Fruit fly (Drosophila melanogaster) whole organism, embryonic: ENCODE data around the gene Cp190.
A peak's percentile ranks its signal among the peaks of the same experiment; 100 is the strongest.

Experiments used
- ATbp ChIP-seq: fragments of 200-800 bp; sonication (Bioruptor generic); optimal IDR thresholded peaks from 2 replicates; lab custom pipeline; 2017; ENCODE audit warnings: missing biosample characterization, mild to moderate bottlenecking, missing genetic modification characterization, missing genetic modification reagents
- CG10267 ChIP-seq: fragments of 200-800 bp; sonication (Bioruptor generic); optimal IDR thresholded peaks from 2 replicates; lab custom pipeline; 2018; ENCODE audit warnings: missing biosample characterization, mild to moderate bottlenecking, missing genetic modification characterization, moderate library complexity
- CG10959 ChIP-seq: fragments of 200-800 bp; sonication (Bioruptor generic); IDR thresholded peaks from 2 replicates; pipeline ENCODE4 v1.3.6; 2022; ENCODE audit warnings: missing biosample characterization, missing genetic modification characterization
- CG13296 ChIP-seq: fragments of 200-800 bp; sonication (Bioruptor generic); optimal IDR thresholded peaks from 3 replicates; lab custom pipeline; 2018; ENCODE audit warnings: missing biosample characterization, mild to moderate bottlenecking, missing genetic modification characterization
- CG13424 ChIP-seq: fragments of 200-800 bp; sonication (Bioruptor generic); optimal IDR thresholded peaks from 2 replicates; lab custom pipeline; 2019; ENCODE audit warnings: missing biosample characterization, mild to moderate bottlenecking, missing genetic modification characterization, moderate library complexity
- CG14050 ChIP-seq: fragments of 200-800 bp; sonication (Bioruptor generic); IDR thresholded peaks from 3 replicates; pipeline ENCODE4 v1.3.6; 2022; ENCODE audit warnings: missing biosample characterization, missing genetic modification characterization
- CG14860 ChIP-seq: fragments of 200-800 bp; sonication (Bioruptor generic); IDR thresholded peaks from 3 replicates; pipeline ENCODE4 v1.3.6; 2022; ENCODE audit warnings: missing biosample characterization, missing genetic modification characterization; ENCODE audit not compliant: partially characterized antibody
- CG17802 ChIP-seq: fragments of 200-800 bp; sonication (Bioruptor generic); optimal IDR thresholded peaks from 2 replicates; lab custom pipeline; 2018; ENCODE audit warnings: missing biosample characterization, mild to moderate bottlenecking, missing genetic modification characterization, moderate library complexity
- CG17912 ChIP-seq: fragments of 200-800 bp; sonication (Bioruptor generic); optimal IDR thresholded peaks from 2 replicates; lab custom pipeline; 2018; ENCODE audit warnings: missing biosample characterization, mild to moderate bottlenecking, missing genetic modification characterization
- CG18476 ChIP-seq: fragments of 200-800 bp; sonication (Bioruptor generic); optimal IDR thresholded peaks from 2 replicates; lab custom pipeline; 2016; ENCODE audit warnings: missing biosample characterization, mild to moderate bottlenecking, missing genetic modification characterization
- CG2129 ChIP-seq: fragments of 200-800 bp; sonication (Bioruptor generic); IDR thresholded peaks from 2 replicates; pipeline ENCODE4 v1.3.6; 2022; ENCODE audit warnings: missing biosample characterization, missing genetic modification characterization; ENCODE audit not compliant: partially characterized antibody
- CG2199 ChIP-seq: fragments of 200-800 bp; sonication (Bioruptor generic); IDR thresholded peaks from 3 replicates; pipeline ENCODE4 v1.3.6; 2022; ENCODE audit warnings: missing biosample characterization, missing genetic modification characterization
- CG30020 ChIP-seq: fragments of 200-800 bp; optimal IDR thresholded peaks from 2 replicates; lab custom pipeline; 2019; ENCODE audit warnings: missing biosample characterization, mild to moderate bottlenecking, missing genetic modification characterization, moderate library complexity
- CG3163 ChIP-seq: fragments of 200-800 bp; sonication (Bioruptor generic); optimal IDR thresholded peaks from 3 replicates; lab custom pipeline; 2016; ENCODE audit warnings: missing biosample characterization, missing genetic modification characterization
- CG34376 ChIP-seq: fragments of 200-800 bp; sonication (Bioruptor generic); optimal IDR thresholded peaks from 2 replicates; lab custom pipeline; 2018; ENCODE audit warnings: missing biosample characterization, mild to moderate bottlenecking, missing genetic modification characterization
- CG6175 ChIP-seq: fragments of 200-800 bp; sonication (Bioruptor generic); IDR thresholded peaks from 3 replicates; pipeline ENCODE4 v1.3.6; 2022; ENCODE audit warnings: missing biosample characterization, missing genetic modification characterization
- CG7987 ChIP-seq: fragments of 200-800 bp; sonication (Bioruptor generic); optimal IDR thresholded peaks from 2 replicates; lab custom pipeline; 2018; ENCODE audit warnings: missing biosample characterization, mild to moderate bottlenecking, missing genetic modification characterization, moderate library complexity
- CG8388 ChIP-seq: fragments of 200-800 bp; sonication (Bioruptor generic); optimal IDR thresholded peaks from 2 replicates; lab custom pipeline; 2019; ENCODE audit warnings: missing biosample characterization, mild to moderate bottlenecking, missing genetic modification characterization, moderate library complexity
- CG9437 ChIP-seq: fragments of 200-800 bp; sonication (Bioruptor generic); optimal IDR thresholded peaks from 2 replicates; lab custom pipeline; 2018; ENCODE audit warnings: missing biosample characterization, mild to moderate bottlenecking, missing genetic modification characterization
- CG9727 ChIP-seq: fragments of 200-800 bp; sonication (Bioruptor generic); optimal IDR thresholded peaks from 3 replicates; lab custom pipeline; 2017; ENCODE audit warnings: missing biosample characterization, mild to moderate bottlenecking, missing genetic modification characterization
- CkIIα-i1 ChIP-seq: fragments of 200-800 bp; sonication (Bioruptor generic); IDR thresholded peaks from 2 replicates; pipeline ENCODE4 v1.3.6; 2022; ENCODE audit warnings: missing biosample characterization, missing genetic modification characterization
- Dp ChIP-seq: fragments of 200-800 bp; sonication (Bioruptor generic); optimal IDR thresholded peaks from 2 replicates; lab custom pipeline; 2018; ENCODE audit warnings: missing biosample characterization, mild to moderate bottlenecking, missing genetic modification characterization, moderate library complexity
- Hey ChIP-seq: fragments of 200-800 bp; sonication (Bioruptor generic); optimal IDR thresholded peaks from 3 replicates; lab custom pipeline; 2018; ENCODE audit warnings: missing biosample characterization, mild to moderate bottlenecking, missing genetic modification characterization
- Hmx ChIP-seq: fragments of 200-800 bp; sonication (Bioruptor generic); optimal IDR thresholded peaks from 2 replicates; lab custom pipeline; 2016; ENCODE audit warnings: missing biosample characterization, missing genetic modification characterization
- Neu2 ChIP-seq: fragments of 200-800 bp; sonication (Bioruptor generic); optimal IDR thresholded peaks from 3 replicates; lab custom pipeline; 2016; ENCODE audit warnings: missing biosample characterization, missing genetic modification characterization, borderline replicate concordance
- Optix ChIP-seq: fragments of 200-800 bp; sonication (Bioruptor generic); IDR thresholded peaks from 3 replicates; pipeline ENCODE4 v1.3.6; 2022; ENCODE audit warnings: missing biosample characterization, missing genetic modification characterization
- Pdp1 ChIP-seq, 2 experiments: fragments of 200-800 bp; sonication (Bioruptor generic); optimal IDR thresholded peaks; 3 replicates each; lab custom pipeline; 2016; ENCODE audit warnings: missing biosample characterization in 2 of 2, missing genetic modification characterization in 2 of 2, mild to moderate bottlenecking in 1 of 2, moderate library complexity in 1 of 2
- Scr ChIP-seq: fragments of 200-800 bp; sonication (Bioruptor generic); IDR thresholded peaks from 2 replicates; pipeline ENCODE4 v1.3.6; 2022; ENCODE audit warnings: missing biosample characterization, missing genetic modification characterization; ENCODE audit not compliant: partially characterized antibody
- Sry-β ChIP-seq: fragments of 200-800 bp; sonication (Bioruptor generic); optimal IDR thresholded peaks from 2 replicates; lab custom pipeline; 2018; ENCODE audit warnings: missing biosample characterization, mild to moderate bottlenecking, missing genetic modification characterization, moderate library complexity
- Usf ChIP-seq: fragments of 200-800 bp; sonication (Bioruptor generic); optimal IDR thresholded peaks from 2 replicates; lab custom pipeline; 2017; ENCODE audit warnings: missing genotype, missing biosample characterization, missing genetic modification characterization
- abd-A ChIP-seq: fragments of 200-800 bp; sonication (Bioruptor generic); optimal IDR thresholded peaks from 3 replicates; lab custom pipeline; 2019; ENCODE audit warnings: missing biosample characterization, mild to moderate bottlenecking, missing genetic modification characterization, moderate library complexity
- amos ChIP-seq: fragments of 200-800 bp; sonication (Bioruptor generic); IDR thresholded peaks from 2 replicates; pipeline ENCODE4 v1.3.6; 2022; ENCODE audit warnings: missing biosample characterization, missing genetic modification characterization; ENCODE audit not compliant: partially characterized antibody
- bab2 ChIP-seq: fragments of 200-800 bp; sonication (Bioruptor generic); optimal IDR thresholded peaks from 2 replicates; lab custom pipeline; 2016; ENCODE audit warnings: missing biosample characterization, missing genetic modification characterization
- bigmax ChIP-seq: fragments of 200-800 bp; sonication (Bioruptor generic); optimal IDR thresholded peaks from 2 replicates; lab custom pipeline; 2018; ENCODE audit warnings: missing biosample characterization, mild to moderate bottlenecking, missing genetic modification characterization
- cato ChIP-seq: fragments of 200-800 bp; sonication (Bioruptor generic); optimal IDR thresholded peaks from 2 replicates; lab custom pipeline; 2016; ENCODE audit warnings: missing biosample characterization, missing genetic modification characterization, borderline replicate concordance
- crc ChIP-seq: fragments of 200-800 bp; sonication (Bioruptor generic); optimal IDR thresholded peaks from 2 replicates; lab custom pipeline; 2016; ENCODE audit warnings: missing biosample characterization, missing genetic modification characterization
- da ChIP-seq: fragments of 200-800 bp; sonication (Bioruptor generic); optimal IDR thresholded peaks from 2 replicates; lab custom pipeline; 2016; ENCODE audit warnings: missing biosample characterization, missing genetic modification characterization
- dati ChIP-seq: fragments of 200-800 bp; sonication (Bioruptor generic); IDR thresholded peaks from 2 replicates; pipeline ENCODE4 v1.3.6; 2022; ENCODE audit warnings: missing biosample characterization, missing genetic modification characterization
- dimm ChIP-seq: fragments of 200-800 bp; sonication (Bioruptor generic); IDR thresholded peaks from 2 replicates; pipeline ENCODE4 v1.3.6; 2022; ENCODE audit warnings: missing biosample characterization, missing genetic modification characterization
- dysf ChIP-seq: fragments of 200-800 bp; sonication (Bioruptor generic); IDR thresholded peaks from 3 replicates; pipeline ENCODE4 v1.3.6; 2022; ENCODE audit warnings: missing biosample characterization, missing genetic modification characterization
- en ChIP-seq: fragments of 200-800 bp; sonication (Bioruptor generic); optimal IDR thresholded peaks from 2 replicates; lab custom pipeline; 2016; ENCODE audit warnings: missing biosample characterization, missing genetic modification characterization
- gsb ChIP-seq: fragments of 200-800 bp; sonication (Bioruptor generic); IDR thresholded peaks from 2 replicates; pipeline ENCODE4 v1.3.6; 2022; ENCODE audit warnings: missing biosample characterization, missing genetic modification characterization
- her ChIP-seq: fragments of 200-800 bp; sonication (Bioruptor generic); optimal IDR thresholded peaks from 2 replicates; lab custom pipeline; 2016; ENCODE audit warnings: missing biosample characterization, missing genetic modification characterization
- pum ChIP-seq: fragments of 200-800 bp; sonication (Bioruptor generic); optimal IDR thresholded peaks from 2 replicates; lab custom pipeline; 2016; ENCODE audit warnings: missing biosample characterization, missing genetic modification characterization
- sc ChIP-seq, 3 experiments: fragments of >200 bp in 2 of 3; fragments of 200-800 bp in 1 of 3; sonication (Bioruptor generic) in 1 of 3; optimal IDR thresholded peaks; 2 replicates in 2 of 3; 3 replicates in 1 of 3; lab custom pipeline; 2017; ENCODE audit warnings: mild to moderate bottlenecking in 1 of 3, missing biosample characterization in 1 of 3, missing genetic modification characterization in 1 of 3, missing genetic modification reagents in 1 of 3
- scrt ChIP-seq: fragments of 200-800 bp; sonication (Bioruptor generic); optimal IDR thresholded peaks from 2 replicates; lab custom pipeline; 2018; ENCODE audit warnings: missing biosample characterization, mild to moderate bottlenecking, missing genetic modification characterization, moderate library complexity
- trem ChIP-seq: fragments of 200-800 bp; optimal IDR thresholded peaks from 3 replicates; lab custom pipeline; 2019; ENCODE audit warnings: missing biosample characterization, mild to moderate bottlenecking, missing genetic modification characterization, moderate library complexity

Gene Cp190

DNA sequence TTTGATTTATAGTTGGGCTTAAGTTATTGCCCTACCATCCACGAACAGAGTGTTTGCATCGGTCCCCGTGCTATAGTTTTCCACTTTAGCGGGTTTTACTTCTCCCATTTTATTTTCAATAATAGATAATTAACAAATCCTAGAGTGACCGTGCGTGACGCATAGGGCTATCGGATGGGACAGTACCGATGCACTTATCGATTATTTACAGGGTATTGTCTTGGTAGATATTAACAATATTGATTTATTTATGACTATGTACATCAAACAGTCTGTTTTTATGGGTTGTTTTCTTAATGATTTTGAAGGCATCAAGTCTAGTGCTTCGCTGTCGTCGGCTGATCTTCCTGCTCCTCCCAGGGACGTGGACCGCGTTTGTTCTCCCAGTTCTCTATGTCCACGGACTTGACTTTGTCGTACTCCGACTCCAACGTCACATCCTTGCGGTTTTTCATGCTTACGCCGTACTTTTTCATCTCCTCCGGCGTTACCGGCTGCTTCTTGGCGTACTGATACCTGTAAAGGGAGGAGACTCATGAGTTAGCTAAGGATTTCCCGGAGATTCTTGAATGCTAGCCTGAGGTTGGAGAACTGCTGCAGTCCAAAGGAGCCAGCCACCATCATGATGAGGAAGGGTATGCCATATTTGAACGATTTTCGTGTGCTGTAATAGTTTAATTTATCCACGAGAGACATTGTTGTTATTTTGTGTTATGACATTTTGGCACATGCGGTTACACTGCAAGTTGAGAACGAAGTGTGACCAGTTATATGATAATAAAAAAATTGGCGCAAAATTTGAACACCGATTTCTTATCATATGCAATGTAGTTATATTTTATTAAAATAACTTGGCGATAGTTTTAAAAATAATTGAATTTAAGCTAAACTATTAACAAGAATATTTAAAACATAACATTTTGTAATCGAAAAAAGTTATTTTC is 3.2 kb upstream of the Cp190 start, which contains the start of the genes MRG15 and Tm1 (continued):
- TF ChIP-seq bigmax (no peak), CG17912 (no peak), CG3163 (GFP tag; lab: Kevin White, UChicago) (no peak), crc (no peak), Sry-β (GFP tag; lab: Kevin White, UChicago) (no peak), CG2199 (GFP tag; lab: Robert Waterston, UW) (no peak), CG13296 (GFP tag; lab: Kevin White, UChicago) (no peak), pum (GFP tag; lab: Kevin White, UChicago) (no peak), Optix (no peak), her (GFP tag; lab: Kevin White, UChicago) (no peak), Pdp1 (GFP tag; optimal IDR thresholded peaks at IDR 0.05; lab: Kevin White, UChicago) (peak in 1 of 2 experiments; percentile 95), CG9727 (GFP tag; lab: Kevin White, UChicago) (peak; percentile 12), da (GFP tag; lab: Kevin White, UChicago) (no peak), trem (tag; lab: Kevin White, UChicago) (peak; percentile 35), dati (GFP tag; lab: Robert Waterston, UW) (no peak), CG7987 (GFP tag; lab: Kevin White, UChicago) (no peak), sc (optimal IDR thresholded peaks at IDR 0.05; lab: Kevin White, UChicago) (no peak), sc (GFP tag; optimal IDR thresholded peaks at IDR 0.05; lab: Kevin White, UChicago) (no peak), CG6175 (no peak), dimm (no peak), CG14050 (GFP tag; lab: Robert Waterston, UW) (no peak), bab2 (no peak), abd-A (tag; lab: Kevin White, UChicago) (no peak), Hmx (no peak), Usf (GFP tag; lab: Kevin White, UChicago) (no peak), CG13424 (no peak), CG14860 (peak; percentile 53; the same call in 2 of the 3 replicates), CG34376 (GFP tag; lab: Kevin White, UChicago) (no peak), dysf (no peak), Neu2 (GFP tag; lab: Kevin White, UChicago) (no peak), CG10959 (no peak), Dp (GFP tag; lab: Kevin White, UChicago) (peak; percentile 88), CkIIα-i1 (GFP tag; lab: Robert Waterston, UW) (no peak), CG10267 (tag; lab: Kevin White, UChicago) (no peak), amos (GFP tag; lab: Robert Waterston, UW) (peak; percentile 74; the same call in 1 of the 2 replicates), CG8388 (GFP tag; lab: Kevin White, UChicago) (no peak), CG2129 (GFP tag; lab: Robert Waterston, UW) (0 out of 2 replicates have a peak, but pooled peaks have one; percentile 19), CG17802 (no peak), ATbp (GFP tag; lab: Kevin White, UChicago) (no peak), Scr (GFP tag; lab: Robert Waterston, UW) (peak; percentile 73), gsb (GFP tag; lab: Robert Waterston, UW) (no peak), cato (GFP tag; lab: Kevin White, UChicago) (no peak), CG30020 (no peak), Hey (tag; lab: Kevin White, UChicago) (no peak), en (GFP tag; lab: Kevin White, UChicago) (no peak), scrt (GFP tag; lab: Kevin White, UChicago) (no peak), CG9437 (GFP tag; lab: Kevin White, UChicago) (no peak), CG18476 (GFP tag; lab: Kevin White, UChicago) (no peak)
